Fruit fly (Drosophila melanogaster) whole organism, prepupa: Measurements from ENCODE around the gene Phlpp.

Experiments used
- CG10669 ChIP-seq: fragments of 200-800 bp; sonication (Bioruptor generic); optimal IDR thresholded peaks from 3 replicates; lab custom pipeline; 2018; ENCODE audit warnings: missing biosample characterization, mild to moderate bottlenecking, missing genetic modification characterization, moderate library complexity
- CG11902 ChIP-seq: fragments of 200-800 bp; sonication (Bioruptor generic); optimal IDR thresholded peaks from 3 replicates; lab custom pipeline; 2016; ENCODE audit warnings: missing biosample characterization, missing genetic modification characterization
- CG1621 ChIP-seq: fragments of 200-800 bp; sonication (Bioruptor generic); optimal IDR thresholded peaks from 3 replicates; lab custom pipeline; 2018; ENCODE audit warnings: missing biosample characterization, mild to moderate bottlenecking, missing genetic modification characterization
- CG16779 ChIP-seq: fragments of 200-800 bp; sonication (Bioruptor generic); optimal IDR thresholded peaks from 3 replicates; lab custom pipeline; 2017; ENCODE audit warnings: missing biosample characterization, mild to moderate bottlenecking, missing genetic modification characterization
- CG32006 ChIP-seq: fragments of 200-800 bp; sonication (Bioruptor generic); optimal IDR thresholded peaks from 3 replicates; lab custom pipeline; 2017; ENCODE audit warnings: missing biosample characterization, mild to moderate bottlenecking, missing genetic modification characterization
- CG3919 ChIP-seq: fragments of 200-800 bp; sonication (Bioruptor generic); optimal IDR thresholded peaks from 3 replicates; lab custom pipeline; 2016; ENCODE audit warnings: missing biosample characterization, missing genetic modification characterization
- CG4318 ChIP-seq: fragments of 200-800 bp; sonication (Bioruptor generic); optimal IDR thresholded peaks from 3 replicates; lab custom pipeline; 2017; ENCODE audit warnings: missing biosample characterization, mild to moderate bottlenecking, missing genetic modification characterization
- CG6163 ChIP-seq: fragments of 200-800 bp; sonication (Bioruptor generic); IDR thresholded peaks from 3 replicates; pipeline ENCODE4 v1.3.6; 2022; ENCODE audit warnings: missing biosample characterization, missing genetic modification characterization
- CG6792 ChIP-seq: fragments of 200-800 bp; sonication (Bioruptor generic); optimal IDR thresholded peaks from 3 replicates; lab custom pipeline; 2016; ENCODE audit warnings: missing biosample characterization, missing genetic modification characterization
- CG6808 ChIP-seq: fragments of 200-800 bp; sonication (Bioruptor generic); optimal IDR thresholded peaks from 3 replicates; lab custom pipeline; 2017; ENCODE audit warnings: missing biosample characterization, missing genetic modification characterization, mild to moderate bottlenecking, moderate library complexity, missing genetic modification reagents
- CG6854 ChIP-seq: fragments of 200-800 bp; sonication (Bioruptor generic); optimal IDR thresholded peaks from 2 replicates; lab custom pipeline; 2017; ENCODE audit warnings: missing biosample characterization, mild to moderate bottlenecking, missing genetic modification characterization
- CG8119 ChIP-seq: fragments of 200-800 bp; sonication (Bioruptor generic); IDR thresholded peaks from 3 replicates; pipeline ENCODE4 v1.3.6; 2022; ENCODE audit warnings: missing biosample characterization, missing genetic modification characterization
- CG8319 ChIP-seq: fragments of 200-800 bp; sonication (Bioruptor generic); optimal IDR thresholded peaks from 3 replicates; lab custom pipeline; 2016; ENCODE audit warnings: missing biosample characterization, missing genetic modification characterization
- CG8632 ChIP-seq: fragments of 200-800 bp; sonication (Bioruptor generic); optimal IDR thresholded peaks from 3 replicates; lab custom pipeline; 2016; ENCODE audit warnings: missing biosample characterization, missing genetic modification characterization
- Eip78C ChIP-seq: fragments of 200-800 bp; sonication (Bioruptor generic); peaks from one replicate; lab custom pipeline; 2016; ENCODE audit warnings: missing biosample characterization, missing genetic modification characterization
- Ets21C ChIP-seq: fragments of 200-800 bp; sonication (Bioruptor generic); optimal IDR thresholded peaks from 3 replicates; lab custom pipeline; 2016; ENCODE audit warnings: missing biosample characterization, missing genetic modification characterization
- Ets96B ChIP-seq: fragments of 200-800 bp; optimal IDR thresholded peaks from 2 replicates; lab custom pipeline; 2019; ENCODE audit warnings: missing biosample characterization, mild to moderate bottlenecking, missing genetic modification characterization, moderate library complexity
- Gug ChIP-seq: fragments of 200-800 bp; sonication (Bioruptor generic); IDR thresholded peaks from 2 replicates; pipeline ENCODE4 v1.3.6; 2022; ENCODE audit warnings: missing biosample characterization, missing genetic modification characterization
- Hr39 ChIP-seq: fragments of 200-800 bp; sonication (Bioruptor generic); optimal IDR thresholded peaks from 2 replicates; lab custom pipeline; 2016; ENCODE audit warnings: missing biosample characterization, missing genetic modification characterization
- Lpt ChIP-seq: fragments of 200-800 bp; sonication (Bioruptor generic); optimal IDR thresholded peaks from 3 replicates; lab custom pipeline; 2016; ENCODE audit warnings: missing biosample characterization, missing genetic modification characterization
- Met ChIP-seq: fragments of 200-800 bp; sonication (Bioruptor generic); optimal IDR thresholded peaks from 3 replicates; lab custom pipeline; 2016; ENCODE audit warnings: missing biosample characterization, missing genetic modification characterization
- OdsH ChIP-seq: fragments of 200-800 bp; sonication (Bioruptor generic); optimal IDR thresholded peaks from 3 replicates; lab custom pipeline; 2016; ENCODE audit warnings: missing biosample characterization, missing genetic modification characterization
- Smox ChIP-seq: fragments of 200-800 bp; sonication (Bioruptor generic); optimal IDR thresholded peaks from 3 replicates; lab custom pipeline; 2016; ENCODE audit warnings: missing biosample characterization, missing genetic modification characterization
- Sox102F ChIP-seq: fragments of 200-800 bp; sonication (Bioruptor generic); optimal IDR thresholded peaks from 2 replicates; lab custom pipeline; 2016; ENCODE audit warnings: missing biosample characterization, mild to moderate bottlenecking, missing genetic modification characterization
- Sox15 ChIP-seq: fragments of 200-800 bp; sonication (Bioruptor generic); optimal IDR thresholded peaks from 3 replicates; lab custom pipeline; 2016; ENCODE audit warnings: missing biosample characterization, missing genetic modification characterization
- dac ChIP-seq: fragments of 200-800 bp; sonication (Bioruptor generic); optimal IDR thresholded peaks from 2 replicates; lab custom pipeline; 2017; ENCODE audit warnings: missing biosample characterization, mild to moderate bottlenecking, missing genetic modification characterization
- dsx ChIP-seq: fragments of 200-800 bp; optimal IDR thresholded peaks from 3 replicates; lab custom pipeline; 2019; ENCODE audit warnings: missing biosample characterization, mild to moderate bottlenecking, missing genetic modification characterization, moderate library complexity; ENCODE audit not compliant: poor library complexity, severe bottlenecking
- eg ChIP-seq: fragments of 200-800 bp; sonication (Bioruptor generic); IDR thresholded peaks from 3 replicates; pipeline ENCODE4 v1.3.6; 2022; ENCODE audit warnings: missing biosample characterization, missing genetic modification characterization
- esn ChIP-seq: fragments of 200-800 bp; sonication (Bioruptor generic); optimal IDR thresholded peaks from 2 replicates; lab custom pipeline; 2016; ENCODE audit warnings: missing biosample characterization, mild to moderate bottlenecking, missing genetic modification characterization, moderate library complexity
- fd59A ChIP-seq: fragments of 200-800 bp; sonication (Bioruptor generic); optimal IDR thresholded peaks from 2 replicates; lab custom pipeline; 2017; ENCODE audit warnings: missing biosample characterization, mild to moderate bottlenecking, missing genetic modification characterization, missing genetic modification reagents
- fd85E ChIP-seq: fragments of 200-800 bp; sonication (Bioruptor generic); optimal IDR thresholded peaks from 3 replicates; lab custom pipeline; 2016; ENCODE audit warnings: missing biosample characterization, missing genetic modification characterization
- lz ChIP-seq: fragments of 200-800 bp; sonication (Bioruptor generic); optimal IDR thresholded peaks from 3 replicates; lab custom pipeline; 2016; ENCODE audit warnings: missing biosample characterization, missing genetic modification characterization
- pdm3 ChIP-seq: fragments of 200-800 bp; sonication (Bioruptor generic); optimal IDR thresholded peaks from 3 replicates; lab custom pipeline; 2016; ENCODE audit warnings: missing biosample characterization, missing genetic modification characterization
- spab ChIP-seq: fragments of 200-800 bp; sonication (Bioruptor generic); optimal IDR thresholded peaks from 2 replicates; lab custom pipeline; 2017; ENCODE audit warnings: missing biosample characterization, mild to moderate bottlenecking, missing genetic modification characterization, missing genetic modification reagents
- ss ChIP-seq, 2 experiments: fragments of 200-800 bp; sonication (Bioruptor generic); optimal IDR thresholded peaks; 2 replicates in 1 of 2; 3 replicates in 1 of 2; lab custom pipeline; 2017 to 2018; ENCODE audit warnings: mild to moderate bottlenecking in 2 of 2, missing biosample characterization in 2 of 2, missing genetic modification characterization in 2 of 2, moderate library complexity in 1 of 2
- svp ChIP-seq: fragments of 200-800 bp; sonication (Bioruptor generic); peaks from one replicate; lab custom pipeline; 2016; ENCODE audit warnings: missing biosample characterization, missing genetic modification characterization
- topi ChIP-seq: fragments of 200-800 bp; sonication (Bioruptor generic); optimal IDR thresholded peaks from 3 replicates; lab custom pipeline; 2016; ENCODE audit warnings: missing biosample characterization, missing genetic modification characterization
- vri ChIP-seq: fragments of 200-800 bp; sonication (Bioruptor generic); optimal IDR thresholded peaks from 3 replicates; lab custom pipeline; 2016; ENCODE audit warnings: missing biosample characterization, mild to moderate bottlenecking, missing genetic modification characterization

The Phlpp gene

dm6 chr2L:19069548-19070145 is 10.7 kb downstream of the Phlpp start, which contains the start of gene CG10702:
TSS of gene CG10702 (minus strand) at chr2L:19069851.
- no peak for TF ChIP-seq CG16779
- TF ChIP-seq Ets21C (GFP tag; lab: Kevin White, UChicago) = no peak
- no peak for TF ChIP-seq spab
- TF ChIP-seq CG6792 (GFP tag; lab: Kevin White, UChicago) = no peak
- TF ChIP-seq CG32006 (GFP tag; lab: Kevin White, UChicago) = peak; percentile 47
- TF ChIP-seq eg (GFP tag; lab: Robert Waterston, UW) = peak; percentile 55; the same call in 2 of the 3 replicates
- TF ChIP-seq Hr39 (GFP tag; lab: Kevin White, UChicago) = peak; percentile 1
- peak; percentile 74 for TF ChIP-seq Eip78C (GFP tag; lab: Kevin White, UChicago)

dm6 chr2L:19071713-19072112 is 12.8 kb downstream of the Phlpp start:
- peak; percentile 20 for TF ChIP-seq topi (GFP tag; lab: Kevin White, UChicago)
- peak; percentile 25 for TF ChIP-seq Met (GFP tag; lab: Kevin White, UChicago)
- peak; percentile 56 for TF ChIP-seq Eip78C (GFP tag; lab: Kevin White, UChicago)
- TF ChIP-seq CG10669 = no peak
- TF ChIP-seq spab = no peak
- TF ChIP-seq esn = peak; percentile 15
- peak; percentile 82 for TF ChIP-seq dsx (GFP tag; lab: Kevin White, UChicago)
- TF ChIP-seq svp = peak; percentile 62
- TF ChIP-seq lz (GFP tag; lab: Kevin White, UChicago) = peak; percentile 5
- peak; percentile 21 for TF ChIP-seq Smox (GFP tag; lab: Kevin White, UChicago)
- peak; percentile 9 for TF ChIP-seq Hr39 (GFP tag; lab: Kevin White, UChicago)
- TF ChIP-seq, all 60 proteins: peak for 9

- no peak for TF ChIP-seq CG11902 (GFP tag; lab: Kevin White, UChicago)
- peak; percentile 13 for TF ChIP-seq Eip78C (GFP tag; lab: Kevin White, UChicago)
Observed at dm6 chr2L:19074099-19074828, 15.3 kb downstream of the Phlpp start, which contains the start of gene CG17572. TSS of gene CG17572 (minus strand) at chr2L:19074149.

- TF ChIP-seq Gug (GFP tag; lab: Robert Waterston, UW) (no peak), ss (GFP tag; optimal IDR thresholded peaks at IDR 0.05; lab: Kevin White, UChicago) (no peak), Sox15 (GFP tag; lab: Kevin White, UChicago) (no peak), CG1621 (tag; lab: Kevin White, UChicago) (no peak)
Observed at dm6 chr2L:19078928-19079327, 20.0 kb downstream of the Phlpp start, which contains the start of gene CG10700. TSS of gene CG10700 (minus strand) at chr2L:19079028.

- TF ChIP-seq vri (GFP tag; lab: Kevin White, UChicago) (no peak), CG6854 (GFP tag; lab: Kevin White, UChicago) (no peak), CG10669 (no peak)
Observed at dm6 chr2L:19079742-19080141, 20.8 kb downstream of the Phlpp start.

- TF ChIP-seq CG6163 (0 out of 3 replicates have a peak, but pooled peaks have one; percentile 21), CG6808 (no peak)
Observed at dm6 chr2L:19083320-19083764, 24.4 kb downstream of the Phlpp start.

- TF ChIP-seq CG4318 (GFP tag; lab: Kevin White, UChicago) (no peak), Sox102F (GFP tag; lab: Kevin White, UChicago) (no peak), eg (GFP tag; lab: Robert Waterston, UW) (no peak), CG8632 (GFP tag; lab: Kevin White, UChicago) (no peak), Lpt (GFP tag; lab: Kevin White, UChicago) (no peak), pdm3 (no peak), Eip78C (GFP tag; lab: Kevin White, UChicago) (no peak), fd85E (no peak), dac (GFP tag; lab: Kevin White, UChicago) (no peak), OdsH (GFP tag; lab: Kevin White, UChicago) (no peak), CG6792 (GFP tag; lab: Kevin White, UChicago) (no peak), CG3919 (GFP tag; lab: Kevin White, UChicago) (no peak), CG8119 (GFP tag; lab: Robert Waterston, UW) (no peak), CG8319 (GFP tag; lab: Kevin White, UChicago) (no peak), fd59A (GFP tag; lab: Kevin White, UChicago) (no peak), Ets96B (tag; lab: Kevin White, UChicago) (no peak)
Observed at dm6 chr2L:19088895-19089294, 30.0 kb downstream of the Phlpp start.
